Worm (Caenorhabditis elegans) whole organism, L4 larva: Measurements from ENCODE around the gene Y73C8B.2.

ENCODE experiments used
- D1046.2 ChIP-seq: fragments of 200-800 bp; sonication (Bioruptor generic); IDR thresholded peaks from 2 replicates; pipeline ENCODE4 v1.3.6; 2022; ENCODE audit warnings: missing genetic modification characterization, missing compliant biosample characterization
- F10B5.3 ChIP-seq: sonication (generic microtip); optimal IDR thresholded peaks from 2 replicates; lab custom pipeline; 2016; ENCODE audit warnings: mild to moderate bottlenecking, missing genetic modification characterization, missing compliant biosample characterization
- F26F4.8 ChIP-seq: fragments of 200-800 bp; sonication (Bioruptor generic); conservative IDR thresholded peaks from 2 replicates; pipeline ENCODE4 v1.3.6; 2022; ENCODE audit warnings: missing genetic modification characterization, missing compliant biosample characterization
- F37D6.2 ChIP-seq: sonication (generic microtip); optimal IDR thresholded peaks from 2 replicates; lab custom pipeline; 2016; ENCODE audit warnings: mild to moderate bottlenecking, missing genetic modification characterization, missing compliant biosample characterization
- F44E2.7 ChIP-seq: fragments of 200-800 bp; sonication (Bioruptor generic); IDR thresholded peaks from 2 replicates; pipeline ENCODE4 v2.1.2; 2022; ENCODE audit warnings: missing genetic modification characterization, missing compliant biosample characterization
- T20F7.1 ChIP-seq: fragments of 200-800 bp; sonication (Bioruptor generic); optimal IDR thresholded peaks from 2 replicates; lab custom pipeline; 2018; ENCODE audit warnings: mild to moderate bottlenecking, missing genetic modification characterization, missing compliant biosample characterization
- T26A8.4 ChIP-seq: fragments of 200-800 bp; sonication (Bioruptor generic); IDR thresholded peaks from 2 replicates; pipeline ENCODE4 v1.3.6; 2022; ENCODE audit warnings: missing genetic modification characterization, missing compliant biosample characterization
- ceh-28 ChIP-seq: fragments of 150-350 bp; optimal IDR thresholded peaks from 2 replicates; lab custom pipeline; 2014; ENCODE audit warnings: missing biosample characterization, missing genetic modification reagents, missing genetic modification characterization
- ceh-32 ChIP-seq: sonication (generic microtip); optimal IDR thresholded peaks from 2 replicates; lab custom pipeline; 2016; ENCODE audit warnings: mild to moderate bottlenecking, missing genetic modification characterization, missing compliant biosample characterization; ENCODE audit not compliant: poor library complexity
- ceh-44 ChIP-seq: fragments of 200-800 bp; sonication (Bioruptor generic); IDR thresholded peaks from 2 replicates; pipeline ENCODE4 v1.3.6; 2022; ENCODE audit warnings: missing genetic modification reagents, missing genetic modification characterization, missing compliant biosample characterization
- ceh-82 ChIP-seq: sonication (generic microtip); optimal IDR thresholded peaks from 2 replicates; lab custom pipeline; 2017; ENCODE audit warnings: missing biosample characterization, missing genetic modification characterization
- ces-1 ChIP-seq: fragments of 150-350 bp; sonication (generic microtip); optimal IDR thresholded peaks from 4 replicates; lab custom pipeline; 2014; ENCODE audit warnings: missing biosample characterization, missing genetic modification reagents, missing genetic modification characterization
- ctbp-1 ChIP-seq: fragments of 200-800 bp; sonication (Bioruptor generic); IDR thresholded peaks from 2 replicates; pipeline ENCODE4 v1.3.6; 2022; ENCODE audit warnings: missing genetic modification reagents, missing genetic modification characterization, missing compliant biosample characterization
- daf-12 ChIP-seq: fragments of 150-350 bp; optimal IDR thresholded peaks from 2 replicates; lab custom pipeline; 2014; ENCODE audit warnings: missing biosample characterization, missing genetic modification reagents, missing genetic modification characterization
- daf-16 ChIP-seq, 3 experiments: sonication (generic microtip); optimal IDR thresholded peaks; 2 replicates each; lab custom pipeline; 2016 to 2017; ENCODE audit warnings: missing genetic modification characterization in 3 of 3, missing genetic modification reagents in 3 of 3, mild to moderate bottlenecking in 2 of 3, missing compliant biosample characterization in 2 of 3, missing biosample characterization in 1 of 3, moderate library complexity in 1 of 3
- daf-19 ChIP-seq: fragments of 200-800 bp; sonication (Bioruptor generic); conservative IDR thresholded peaks from 2 replicates; pipeline ENCODE4 v1.3.6; 2022; ENCODE audit warnings: missing genetic modification characterization, missing compliant biosample characterization
- dmd-6 ChIP-seq: fragments of 200-800 bp; sonication (Bioruptor generic); IDR thresholded peaks from 2 replicates; pipeline ENCODE4 v1.3.6; 2022; ENCODE audit warnings: missing genetic modification reagents, missing genetic modification characterization, missing compliant biosample characterization
- dmd-8 ChIP-seq: fragments of 200-800 bp; sonication (Bioruptor generic); IDR thresholded peaks from 2 replicates; pipeline ENCODE4 v1.3.6; 2022; ENCODE audit warnings: missing genetic modification characterization, missing compliant biosample characterization
- dpl-1 ChIP-seq: fragments of 150-350 bp; optimal IDR thresholded peaks from 2 replicates; lab custom pipeline; 2014; ENCODE audit warnings: missing biosample characterization, missing genetic modification reagents, missing genetic modification characterization
- duxl-1 ChIP-seq: sonication (generic microtip); optimal IDR thresholded peaks from 2 replicates; lab custom pipeline; 2016; ENCODE audit warnings: mild to moderate bottlenecking, missing genetic modification characterization, moderate library complexity, missing compliant biosample characterization; ENCODE audit not compliant: poor library complexity
- egl-27 ChIP-seq: sonication (generic microtip); optimal IDR thresholded peaks from 3 replicates; lab custom pipeline; 2017; ENCODE audit warnings: missing biosample characterization, missing genetic modification reagents, missing genetic modification characterization
- fos-1 ChIP-seq: fragments of 150-350 bp; optimal IDR thresholded peaks from 2 replicates; lab custom pipeline; 2014; ENCODE audit warnings: missing biosample characterization, missing genetic modification characterization
- gei-8 ChIP-seq: fragments of 200-800 bp; sonication (Bioruptor generic); optimal IDR thresholded peaks from 2 replicates; lab custom pipeline; 2018; ENCODE audit warnings: mild to moderate bottlenecking, missing genetic modification characterization, missing compliant biosample characterization
- hlh-11 ChIP-seq: fragments of 200-800 bp; sonication (Bioruptor generic); optimal IDR thresholded peaks from 2 replicates; lab custom pipeline; 2018; ENCODE audit warnings: mild to moderate bottlenecking, missing genetic modification characterization, missing compliant biosample characterization
- lim-7 ChIP-seq: fragments of 200-800 bp; sonication (Bioruptor generic); IDR thresholded peaks from 2 replicates; pipeline ENCODE4 v1.3.6; 2022; ENCODE audit warnings: missing genetic modification characterization, missing compliant biosample characterization
- lin-13 ChIP-seq: fragments of 150-350 bp; optimal IDR thresholded peaks from 2 replicates; lab custom pipeline; 2014; ENCODE audit warnings: missing biosample characterization, missing genetic modification reagents, missing genetic modification characterization
- mdl-1 ChIP-seq, 2 experiments: fragments of 150-350 bp in 1 of 2; sonication (generic microtip) in 1 of 2; optimal IDR thresholded peaks; 2 replicates each; lab custom pipeline; 2014 to 2017; ENCODE audit warnings: missing biosample characterization in 2 of 2, missing genetic modification characterization in 2 of 2
- mdt-29 ChIP-seq: fragments of 200-800 bp; sonication (Bioruptor generic); IDR thresholded peaks from 2 replicates; pipeline ENCODE4 v1.3.6; 2022; ENCODE audit warnings: missing genetic modification reagents, missing genetic modification characterization, missing compliant biosample characterization
- mes-2 ChIP-seq: sonication (generic microtip); optimal IDR thresholded peaks from 2 replicates; lab custom pipeline; 2016; ENCODE audit warnings: missing genotype, mild to moderate bottlenecking, missing genetic modification characterization, missing compliant biosample characterization; ENCODE audit not compliant: poor library complexity, severe bottlenecking
- nhr-10 ChIP-seq: fragments of 150-350 bp; optimal IDR thresholded peaks from 2 replicates; lab custom pipeline; 2014; ENCODE audit warnings: missing biosample characterization, missing genetic modification characterization
- nhr-102 ChIP-seq: sonication (generic microtip); optimal IDR thresholded peaks from 2 replicates; lab custom pipeline; 2016; ENCODE audit warnings: mild to moderate bottlenecking, missing genetic modification characterization, moderate library complexity, missing compliant biosample characterization
- nhr-111 ChIP-seq: fragments of 200-800 bp; sonication (Bioruptor generic); optimal IDR thresholded peaks from 2 replicates; lab custom pipeline; 2018; ENCODE audit warnings: mild to moderate bottlenecking, missing genetic modification characterization, missing compliant biosample characterization
- nhr-237 ChIP-seq: sonication (generic microtip); optimal IDR thresholded peaks from 2 replicates; lab custom pipeline; 2017; ENCODE audit warnings: missing biosample characterization, missing genetic modification characterization
- nhr-25 ChIP-seq: sonication (generic microtip); optimal IDR thresholded peaks from 2 replicates; lab custom pipeline; 2017; ENCODE audit warnings: missing genetic modification characterization, mild to moderate bottlenecking, missing compliant biosample characterization, antibody characterized with exemption, moderate library complexity, borderline replicate concordance; ENCODE audit not compliant: insufficient read depth
- nhr-28 ChIP-seq: fragments of 150-350 bp; optimal IDR thresholded peaks from 2 replicates; lab custom pipeline; 2014; ENCODE audit warnings: missing biosample characterization, missing genetic modification characterization
- nhr-41 ChIP-seq: fragments of 200-800 bp; sonication (Bioruptor generic); IDR thresholded peaks from 2 replicates; pipeline ENCODE4 v1.3.6; 2022; ENCODE audit warnings: missing genetic modification reagents, missing genetic modification characterization, missing compliant biosample characterization
- nhr-42 ChIP-seq: fragments of 200-800 bp; sonication (Bioruptor generic); IDR thresholded peaks from 2 replicates; pipeline ENCODE4 v1.3.6; 2022; ENCODE audit warnings: missing genetic modification characterization, missing compliant biosample characterization
- nhr-48 ChIP-seq: sonication (generic microtip); optimal IDR thresholded peaks from 2 replicates; lab custom pipeline; 2016; ENCODE audit warnings: mild to moderate bottlenecking, missing genetic modification characterization, missing compliant biosample characterization
- php-3 ChIP-seq: fragments of 200-800 bp; sonication (Bioruptor generic); IDR thresholded peaks from 2 replicates; pipeline ENCODE4 v1.3.6; 2022; ENCODE audit warnings: missing genetic modification reagents, missing genetic modification characterization, missing compliant biosample characterization
- set-16 ChIP-seq: fragments of 200-800 bp; sonication (Bioruptor generic); IDR thresholded peaks from 2 replicates; pipeline ENCODE4 v1.3.6; 2022; ENCODE audit warnings: missing genetic modification reagents, missing genetic modification characterization, missing compliant biosample characterization
- spr-1 ChIP-seq: sonication (generic microtip); optimal IDR thresholded peaks from 2 replicates; lab custom pipeline; 2016; ENCODE audit warnings: mild to moderate bottlenecking, missing genetic modification characterization, missing compliant biosample characterization
- tra-1 ChIP-seq: fragments of 200-800 bp; sonication (Bioruptor generic); IDR thresholded peaks from 2 replicates; pipeline ENCODE4 v1.3.6; 2022; ENCODE audit warnings: missing genetic modification reagents, missing genetic modification characterization, missing compliant biosample characterization
- unc-130 ChIP-seq: sonication (generic microtip); optimal IDR thresholded peaks from 2 replicates; lab custom pipeline; 2016; ENCODE audit warnings: missing genetic modification reagents, missing genetic modification characterization, missing compliant biosample characterization
- unc-62 ChIP-seq, 3 experiments: fragments of 150-350 bp in 1 of 3; sonication (generic microtip); optimal IDR thresholded peaks in 2 of 3; peaks in 1 of 3; 1 replicate in 1 of 3; 2 replicates in 2 of 3; lab custom pipeline; 2014 to 2017; ENCODE audit warnings: missing biosample characterization in 3 of 3, missing genetic modification characterization in 3 of 3, missing genetic modification reagents in 3 of 3, missing genotype in 1 of 3
- zag-1 ChIP-seq: fragments of 150-350 bp; optimal IDR thresholded peaks from 2 replicates; lab custom pipeline; 2014; ENCODE audit warnings: missing biosample characterization, missing genetic modification characterization
- zfp-2 ChIP-seq: sonication (generic microtip); optimal IDR thresholded peaks from 2 replicates; lab custom pipeline; 2016; ENCODE audit warnings: mild to moderate bottlenecking, missing genetic modification characterization, missing compliant biosample characterization
- zip-11 ChIP-seq: fragments of 200-800 bp; sonication (Bioruptor generic); IDR thresholded peaks from 2 replicates; pipeline ENCODE4 v1.3.6; 2022; ENCODE audit warnings: missing genetic modification characterization, missing compliant biosample characterization

Y73C8B.2 gene

ce11 chrV:3166260-3166659 lies 28.5 kb downstream of the Y73C8B.2 start, which contains the start of gene C36C5.4:
C36C5.4 (plus strand) TSS chrV:3166560.
- TF ChIP-seq ceh-82 (tag; lab: Kevin White, UChicago) (no peak), T26A8.4 (GFP tag; lab: Robert Waterston, UW) (no peak), daf-12 (tag; lab: Kevin White, UChicago) (no peak), egl-27 (tag; lab: Kevin White, UChicago) (no peak), duxl-1 (tag; lab: Kevin White, UChicago) (no peak), ceh-44 (GFP tag; lab: Robert Waterston, UW) (no peak), nhr-41 (no peak), F37D6.2 (tag; lab: Kevin White, UChicago) (no peak), nhr-111 (no peak), nhr-25 (tag; lab: Kevin White, UChicago) (no peak), F10B5.3 (tag; lab: Kevin White, UChicago) (no peak), nhr-28 (tag; lab: Kevin White, UChicago) (no peak), nhr-42 (GFP tag; lab: Robert Waterston, UW) (no peak), mdl-1 (tag; optimal IDR thresholded peaks at IDR 0.05; lab: Kevin White, UChicago) (no peak), zip-11 (no peak), D1046.2 (GFP tag; lab: Robert Waterston, UW) (no peak), ctbp-1 (no peak)
- TF ChIP-seq, all 104 proteins: peak for 0

DNA sequence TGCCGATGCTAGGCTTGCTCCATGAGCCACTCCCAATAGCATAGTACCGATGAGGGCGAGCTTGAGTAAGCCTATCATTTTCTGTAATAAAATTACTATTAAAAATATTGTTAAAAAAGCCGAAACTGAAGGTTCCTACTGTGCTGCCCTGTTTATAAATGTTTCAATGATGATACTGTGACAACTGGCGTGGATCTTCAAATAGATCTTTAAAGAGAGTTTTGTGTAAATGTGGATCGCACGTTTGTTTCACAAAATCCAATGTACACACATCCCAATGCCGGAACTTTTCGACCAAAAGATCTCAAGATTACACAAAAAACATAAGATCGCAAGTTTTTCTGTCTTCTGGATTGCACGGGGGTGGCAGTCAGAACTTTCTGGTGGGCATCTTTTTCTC lies 29.4 kb downstream of the Y73C8B.2 start, which contains the start of gene C36C5.14:
Gene C36C5.14, minus strand, starts transcription at position 101 of the 400 bp plus-strand sequence.
- no peak for TF ChIP-seq ces-1 (GFP tag; lab: Kevin White, UChicago)
- no peak for TF ChIP-seq ceh-32
- TF ChIP-seq lin-13, result no peak
- no peak for TF ChIP-seq nhr-102 (tag; lab: Kevin White, UChicago)
- TF ChIP-seq F26F4.8, result no peak
- no peak for TF ChIP-seq T20F7.1
- no peak for TF ChIP-seq ceh-28 (tag; lab: Kevin White, UChicago)
- TF ChIP-seq daf-19 (GFP tag; lab: Robert Waterston, UW), result no peak
- no peak for TF ChIP-seq nhr-48 (tag; lab: Kevin White, UChicago)
- no peak for TF ChIP-seq spr-1
- TF ChIP-seq nhr-10, result no peak
- TF ChIP-seq zfp-2, result no peak
- no peak for TF ChIP-seq gei-8 (GFP tag; lab: Kevin White, UChicago)
- no peak for TF ChIP-seq mes-2 (tag; lab: Kevin White, UChicago)
- no peak for TF ChIP-seq php-3 (GFP tag; lab: Robert Waterston, UW)
- no peak for TF ChIP-seq nhr-237 (tag; lab: Kevin White, UChicago)

ce11 chrV:3163143-3163542 lies 31.7 kb downstream of the Y73C8B.2 start:
- TF ChIP-seq dmd-8 (GFP tag; lab: Robert Waterston, UW) (peak; percentile 82), D1046.2 (GFP tag; lab: Robert Waterston, UW) (peak; percentile 58; the same call in 1 of the 2 replicates), nhr-237 (tag; lab: Kevin White, UChicago) (no peak), tra-1 (GFP tag; lab: Robert Waterston, UW) (0 out of 2 replicates have a peak, but pooled peaks have one; percentile 52), unc-62 (GFP tag; optimal IDR thresholded peaks at IDR 0.05 in 1 of 2; lab: Kevin White, UChicago) (peak in 1 of 2 experiments; percentile 44), unc-62 (tag; optimal IDR thresholded peaks at IDR 0.05; lab: Kevin White, UChicago) (no peak), T20F7.1 (no peak), mdt-29 (GFP tag; lab: Robert Waterston, UW) (peak; percentile 34; the same call in 1 of the 2 replicates), nhr-10 (no peak), hlh-11 (tag; lab: Kevin White, UChicago) (no peak), F26F4.8 (peak; percentile 71; the same call in 1 of the 2 replicates), nhr-48 (tag; lab: Kevin White, UChicago) (no peak), dmd-6 (no peak), unc-130 (GFP tag; lab: Kevin White, UChicago) (peak; percentile 28), dpl-1 (no peak), zag-1 (no peak), F44E2.7 (GFP tag; lab: Robert Waterston, UW) (no peak), ceh-28 (tag; lab: Kevin White, UChicago) (no peak), fos-1 (no peak), ceh-82 (tag; lab: Kevin White, UChicago) (no peak), set-16 (GFP tag; lab: Robert Waterston, UW) (no peak), daf-16 (GFP tag; optimal IDR thresholded peaks at IDR 0.05; lab: Kevin White, UChicago) (no peak), daf-16 (tag; optimal IDR thresholded peaks at IDR 0.05; lab: Kevin White, UChicago) (no peak), lim-7 (GFP tag; lab: Robert Waterston, UW) (peak; percentile 62; the same call in 1 of the 2 replicates), ctbp-1 (peak; percentile 47; the same call in 1 of the 2 replicates)
